Worm (Caenorhabditis elegans) whole organism, midembryonic: Measurements from ENCODE around the gene H10D18.5.

ENCODE experiments used
- T22C8.4 ChIP-seq: fragments of 200-800 bp; sonication (Bioruptor generic); IDR thresholded peaks from 2 replicates; pipeline ENCODE4 v1.3.6; 2022; ENCODE audit warnings: missing genetic modification characterization, missing compliant biosample characterization
- flt-1 ChIP-seq: fragments of 200-800 bp; sonication (Bioruptor generic); IDR thresholded peaks from 2 replicates; pipeline ENCODE4 v1.3.6; 2022; ENCODE audit warnings: missing genetic modification characterization, missing compliant biosample characterization
- med-1 ChIP-seq: sonication (generic microtip); optimal IDR thresholded peaks from 2 replicates; lab custom pipeline; 2017; ENCODE audit warnings: missing genetic modification characterization, mild to moderate bottlenecking, missing compliant biosample characterization, antibody characterized with exemption, missing genetic modification reagents; ENCODE audit not compliant: insufficient read depth
- ref-1 ChIP-seq: fragments of 200-800 bp; sonication (Bioruptor generic); conservative IDR thresholded peaks from 2 replicates; pipeline ENCODE4 v1.3.6; 2022; ENCODE audit warnings: missing genetic modification reagents, missing genetic modification characterization, missing compliant biosample characterization
- tab-1 ChIP-seq: fragments of 200-800 bp; sonication (Bioruptor generic); IDR thresholded peaks from 2 replicates; pipeline ENCODE4 v1.3.6; 2022; ENCODE audit warnings: missing genetic modification characterization, missing compliant biosample characterization
- ztf-29 ChIP-seq: fragments of 200-800 bp; sonication (Bioruptor generic); IDR thresholded peaks from 2 replicates; pipeline ENCODE4 v1.3.6; 2022; ENCODE audit warnings: missing genetic modification reagents, missing genetic modification characterization, missing compliant biosample characterization

ce11 chrV:3862851-3863250 is 31.3 kb upstream of the H10D18.5 start, which contains the start of gene nhr-187:
- TF ChIP-seq flt-1 (GFP tag; lab: Robert Waterston, UW) (no peak), tab-1 (GFP tag; lab: Robert Waterston, UW) (no peak), ref-1 (GFP tag; lab: Robert Waterston, UW) (no peak), T22C8.4 (GFP tag; lab: Robert Waterston, UW) (no peak), med-1 (no peak), ztf-29 (GFP tag; lab: Robert Waterston, UW) (no peak)
